Fruit fly (Drosophila melanogaster): ENCODE measurements around the gene ssp6.

The ssp6 gene

dm6 chr3L:6059062-6059708, 17.3 kb upstream of the ssp6 start, which contains the start of gene CG6592 (continued):
- TF ChIP-seq CG11456 (GFP tag; IDR thresholded peaks at IDR 0.05): peak; percentile 69; the same call in 1 of the 3 replicates
- no peak for TF ChIP-seq CG10321 (GFP tag; IDR thresholded peaks at IDR 0.05)
- TF ChIP-seq fd102C (GFP tag; optimal IDR thresholded peaks at IDR 0.05): peak; percentile 85
- TF ChIP-seq croc (GFP tag; conservative IDR thresholded peaks at IDR 0.05): peak; percentile 26; the same call in 1 of the 3 replicates
- TF ChIP-seq Abd-B (GFP tag; optimal IDR thresholded peaks at IDR 0.05): peak; percentile 24
- no peak for TF ChIP-seq CG12299 (tag; optimal IDR thresholded peaks at IDR 0.05)
- no peak for TF ChIP-seq CG18262 (tag; optimal IDR thresholded peaks at IDR 0.05)
- TF ChIP-seq gsb (GFP tag; IDR thresholded peaks at IDR 0.05): no peak
- TF ChIP-seq CG2129 (GFP tag; IDR thresholded peaks at IDR 0.05; ENCODE audit: partially characterized antibody): no peak
- peak; percentile 14 for TF ChIP-seq her (GFP tag; optimal IDR thresholded peaks at IDR 0.05)
- no peak for TF ChIP-seq Jarid2 (GFP tag; optimal IDR thresholded peaks at IDR 0.05)
- no peak for TF ChIP-seq danr (GFP tag; IDR thresholded peaks at IDR 0.05)
- TF ChIP-seq H15 (GFP tag; IDR thresholded peaks at IDR 0.05): no peak
- TF ChIP-seq Tbp (GFP tag; optimal IDR thresholded peaks at IDR 0.05): no peak
- TF ChIP-seq Gsc (GFP tag; IDR thresholded peaks at IDR 0.05): no peak
- peak; percentile 87 for TF ChIP-seq CG30431 (GFP tag; optimal IDR thresholded peaks at IDR 0.05)
- no peak for TF ChIP-seq cg (GFP tag; optimal IDR thresholded peaks at IDR 0.05)
- TF ChIP-seq oc (tag; optimal IDR thresholded peaks at IDR 0.05): no peak
- 0 out of 2 replicates have a peak, but pooled peaks have one; percentile 33 for TF ChIP-seq sim (GFP tag; IDR thresholded peaks at IDR 0.05)
- TF ChIP-seq ttk (GFP tag; IDR thresholded peaks at IDR 0.05): no peak
- TF ChIP-seq CG11560 (tag; IDR thresholded peaks at IDR 0.05): no peak
- TF ChIP-seq wek (GFP tag; optimal IDR thresholded peaks at IDR 0.05): peak; percentile 20
- TF ChIP-seq CG17385 (GFP tag; optimal IDR thresholded peaks at IDR 0.05): peak; percentile 66
- TF ChIP-seq CG4820 (GFP tag; optimal IDR thresholded peaks at IDR 0.05): peak; percentile 16
- TF ChIP-seq CG14441 (GFP tag; IDR thresholded peaks at IDR 0.05): no peak
- peak; percentile 4 for TF ChIP-seq CG12744 (GFP tag; optimal IDR thresholded peaks at IDR 0.05)
- TF ChIP-seq Atf3 (GFP tag; optimal IDR thresholded peaks at IDR 0.05): peak; percentile 6
- TF ChIP-seq H2.0 (GFP tag; IDR thresholded peaks at IDR 0.05): peak; percentile 32; the same call in 1 of the 2 replicates
- TF ChIP-seq dmrt99B (tag; optimal IDR thresholded peaks at IDR 0.05): no peak
- TF ChIP-seq dm (GFP tag; optimal IDR thresholded peaks at IDR 0.05): peak; percentile 28
- no peak for TF ChIP-seq CG14710 (tag; optimal IDR thresholded peaks at IDR 0.05)
- no peak for TF ChIP-seq sd (tag; optimal IDR thresholded peaks at IDR 0.05)
- TF ChIP-seq cwo (GFP tag; optimal IDR thresholded peaks at IDR 0.05): no peak
- 0 out of 2 replicates have a peak, but pooled peaks have one; percentile 8 for TF ChIP-seq CG6689 (GFP tag; IDR thresholded peaks at IDR 0.05)
- TF ChIP-seq chm (GFP tag; IDR thresholded peaks at IDR 0.05): peak; percentile 70; the same call in 1 of the 2 replicates
- TF ChIP-seq CHES-1-like (GFP tag; optimal IDR thresholded peaks at IDR 0.05): peak; percentile 49
- TF ChIP-seq CTCF (GFP tag; optimal IDR thresholded peaks at IDR 0.05): no peak
- no peak for TF ChIP-seq Scr (GFP tag; IDR thresholded peaks at IDR 0.05; ENCODE audit: partially characterized antibody)
- no peak for TF ChIP-seq CG17359 (tag; optimal IDR thresholded peaks at IDR 0.05)
- TF ChIP-seq CG1529 (GFP tag; optimal IDR thresholded peaks at IDR 0.05): peak; percentile 13
- peak; percentile 64 for TF ChIP-seq CG1233 (GFP tag; optimal IDR thresholded peaks at IDR 0.05)
- no peak for TF ChIP-seq fru (optimal IDR thresholded peaks at IDR 0.05)
- peak; percentile 41 for TF ChIP-seq Camta (GFP tag; optimal IDR thresholded peaks at IDR 0.05)
- no peak for TF ChIP-seq CG1832 (GFP tag; optimal IDR thresholded peaks at IDR 0.05)
- peak; percentile 8 for TF ChIP-seq gem (tag; optimal IDR thresholded peaks at IDR 0.05)
- TF ChIP-seq sisA (GFP tag; IDR thresholded peaks at IDR 0.05): 0 out of 2 replicates have a peak, but pooled peaks have one; percentile 7
- TF ChIP-seq Eip74EF (GFP tag; optimal IDR thresholded peaks at IDR 0.05): peak in 1 of 2 experiments; percentile 24
- TF ChIP-seq CG2875 (GFP tag; optimal IDR thresholded peaks at IDR 0.05): peak; percentile 19
- TF ChIP-seq knrl (GFP tag; IDR thresholded peaks at IDR 0.05; ENCODE audit: partially characterized antibody): peak; percentile 38; the same call in 1 of the 3 replicates
- no peak for TF ChIP-seq CG18599 (GFP tag; optimal IDR thresholded peaks at IDR 0.05)

All from whole organism, embryonic.